Worm (Caenorhabditis elegans): ENCODE results near the gene sru-7.

ce11 chrIV:8460208-8460607, 32.1 kb upstream of the sru-7 start, which contains the start of gene ant-1.4:
- no peak for TF ChIP-seq flt-1 (GFP tag; IDR thresholded peaks at IDR 0.05)
- no peak for TF ChIP-seq ref-1 (GFP tag; conservative IDR thresholded peaks at IDR 0.05)
